Worm (Caenorhabditis elegans): ENCODE results near the gene K09B3.1.

Gene K09B3.1

ce11 chrIV:3815259-3815644 lies 20.7 kb downstream of the K09B3.1 start:
- TF ChIP-seq dmd-8 (GFP tag; IDR thresholded peaks at IDR 0.05), result no peak
- peak in 1 of 2 experiments; percentile 39 for TF ChIP-seq unc-62 (GFP tag; optimal IDR thresholded peaks at IDR 0.05 in 1 of 2)
- no peak for TF ChIP-seq unc-62 (tag; optimal IDR thresholded peaks at IDR 0.05)
- peak; percentile 81 for TF ChIP-seq lin-38 (GFP tag; IDR thresholded peaks at IDR 0.05)
- TF ChIP-seq ceh-44 (GFP tag; IDR thresholded peaks at IDR 0.05), result no peak
- no peak for TF ChIP-seq fos-1 (tag; optimal IDR thresholded peaks at IDR 0.05)
- no peak for TF ChIP-seq arid-1 (GFP tag; conservative IDR thresholded peaks at IDR 0.05)
- peak; percentile 9 for TF ChIP-seq unc-130 (GFP tag; optimal IDR thresholded peaks at IDR 0.05)
- 0 out of 2 replicates have a peak, but pooled peaks have one; percentile 0 for TF ChIP-seq set-16 (GFP tag; IDR thresholded peaks at IDR 0.05)
- no peak for TF ChIP-seq Y48G9A.11 (GFP tag; IDR thresholded peaks at IDR 0.05)

DNA sequence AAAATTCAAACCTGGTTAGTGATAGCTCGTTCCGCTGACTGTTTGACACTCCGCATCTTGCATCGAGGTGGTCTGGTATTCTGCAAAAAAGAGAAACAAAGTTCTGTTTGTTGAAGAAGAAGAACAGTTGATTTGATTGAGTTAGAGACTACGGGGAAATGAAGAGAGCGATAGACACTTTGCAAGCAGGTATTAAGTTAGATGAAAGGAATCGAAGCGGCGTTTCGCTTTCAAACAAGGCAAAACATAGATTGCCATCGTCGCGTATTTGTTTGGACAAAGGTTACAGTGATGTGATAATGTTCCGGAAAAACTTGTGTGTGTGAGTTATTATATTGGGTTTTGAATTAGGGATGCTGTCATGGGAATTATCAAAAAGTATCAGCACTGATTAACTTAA lies 22.7 kb downstream of the K09B3.1 start:
- TF ChIP-seq nhr-41 (GFP tag; IDR thresholded peaks at IDR 0.05) (no peak), T20F7.1 (GFP tag; optimal IDR thresholded peaks at IDR 0.05) (no peak), unc-62 (GFP tag; optimal IDR thresholded peaks at IDR 0.05 in 1 of 2) (peak in 1 of 2 experiments; percentile 86), unc-62 (tag; optimal IDR thresholded peaks at IDR 0.05) (no peak), dmd-6 (GFP tag; IDR thresholded peaks at IDR 0.05) (0 out of 2 replicates have a peak, but pooled peaks have one; percentile 14), madf-9 (GFP tag; conservative IDR thresholded peaks at IDR 0.05) (no peak), lin-29 (GFP tag; IDR thresholded peaks at IDR 0.05) (no peak), aha-1 (tag) (peak; percentile 8), daf-8 (GFP tag; IDR thresholded peaks at IDR 0.05) (no peak), zag-1 (tag; optimal IDR thresholded peaks at IDR 0.05) (no peak), nhr-28 (tag; optimal IDR thresholded peaks at IDR 0.05) (peak; percentile 5)

ce11 chrIV:3819278-3819777 lies 24.8 kb downstream of the K09B3.1 start, which contains the start of gene bris-1:
Gene bris-1, minus strand, starts transcription at chrIV:3819328.
- TF ChIP-seq dve-1 (tag; optimal IDR thresholded peaks at IDR 0.05; ENCODE audit: insufficient read depth) (peak; percentile 25), nhr-28 (tag; optimal IDR thresholded peaks at IDR 0.05) (peak; percentile 61), arid-1 (GFP tag; conservative IDR thresholded peaks at IDR 0.05) (no peak), pqm-1 (tag; optimal IDR thresholded peaks at IDR 0.05) (peak; percentile 92), aha-1 (tag) (peak; percentile 23), unc-62 (GFP tag; optimal IDR thresholded peaks at IDR 0.05 in 1 of 2) (peak in 1 of 2 experiments; percentile 17), unc-62 (tag; optimal IDR thresholded peaks at IDR 0.05) (no peak), php-3 (GFP tag; IDR thresholded peaks at IDR 0.05) (0 out of 2 replicates have a peak, but pooled peaks have one; percentile 19), dmd-6 (GFP tag; IDR thresholded peaks at IDR 0.05) (peak; percentile 70), ama-1 (optimal IDR thresholded peaks at IDR 0.05) (no peak), hlh-11 (tag; optimal IDR thresholded peaks at IDR 0.05) (peak; percentile 39), daf-16 (GFP tag; optimal IDR thresholded peaks at IDR 0.05) (no peak), daf-16 (tag; optimal IDR thresholded peaks at IDR 0.05) (peak; percentile 43), nhr-77 (tag; optimal IDR thresholded peaks at IDR 0.05) (peak; percentile 7), nhr-25 (tag; optimal IDR thresholded peaks at IDR 0.05; ENCODE audit: borderline replicate concordance, insufficient read depth) (no peak), nhr-41 (GFP tag; IDR thresholded peaks at IDR 0.05) (no peak)

- TF ChIP-seq zfp-3 (GFP tag; conservative IDR thresholded peaks at IDR 0.05) (no peak), Y48G9A.11 (GFP tag; IDR thresholded peaks at IDR 0.05) (no peak), spr-1 (tag; optimal IDR thresholded peaks at IDR 0.05) (no peak), T20F7.1 (GFP tag; optimal IDR thresholded peaks at IDR 0.05) (no peak), nhr-76 (tag; optimal IDR thresholded peaks at IDR 0.05) (no peak), aha-1 (tag) (peak; percentile 47), fkh-10 (GFP tag; optimal IDR thresholded peaks at IDR 0.05) (peak; percentile 81), unc-62 (GFP tag; optimal IDR thresholded peaks at IDR 0.05 in 1 of 2) (peak in 1 of 2 experiments; percentile 58), unc-62 (tag; optimal IDR thresholded peaks at IDR 0.05) (no peak)
Observed at ce11 chrIV:3820133-3820532, 25.6 kb downstream of the K09B3.1 start.

DNA sequence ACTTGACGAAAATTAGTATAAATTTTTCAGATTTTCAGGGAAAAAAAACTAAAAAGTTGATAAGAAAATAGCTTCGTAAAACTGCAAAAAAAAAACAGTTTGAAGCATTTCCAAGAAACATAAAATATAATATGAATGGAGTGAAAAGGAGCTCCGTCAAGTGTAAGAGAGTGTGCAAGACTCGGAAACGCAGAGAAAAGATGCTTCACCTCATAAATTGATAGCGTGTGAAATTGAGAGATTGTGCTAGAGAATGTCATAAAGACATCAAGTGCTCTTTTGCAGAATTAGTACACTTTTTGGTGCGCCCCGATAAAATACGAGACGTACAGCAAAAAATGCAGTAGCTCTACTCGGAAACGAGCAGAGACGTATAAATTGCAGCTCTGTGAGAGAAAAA lies 27.0 kb downstream of the K09B3.1 start:
- TF ChIP-seq nhr-28 (tag; optimal IDR thresholded peaks at IDR 0.05) (peak; percentile 13), Y75B8A.6 (GFP tag; IDR thresholded peaks at IDR 0.05) (no peak), nhr-76 (tag; optimal IDR thresholded peaks at IDR 0.05) (no peak)

Data from whole organism, L4 larva.